Worm (Caenorhabditis elegans): ENCODE data around the gene F40F8.5.

ce11 chrII:11132542-11132941, 2.2 kb downstream of the F40F8.5 start, which contains the start of gene F40F8.11:
- TF ChIP-seq med-1 (GFP tag; optimal IDR thresholded peaks at IDR 0.05; ENCODE audit: insufficient read depth) (no peak), ztf-23 (GFP tag; IDR thresholded peaks at IDR 0.05) (no peak), ztf-29 (GFP tag; IDR thresholded peaks at IDR 0.05) (no peak)
